Fruit fly (Drosophila melanogaster) whole organism, embryonic: ENCODE data around the gene Arp8.
A peak's percentile ranks its signal among the peaks of the same experiment; 100 is the strongest.

ENCODE experiments used
- BEAF-32 ChIP-seq: fragments of 200-800 bp; sonication (Bioruptor generic); optimal IDR thresholded peaks from 3 replicates; lab custom pipeline; 2017; ENCODE audit warnings: missing biosample characterization, missing genetic modification characterization, mild to moderate bottlenecking, moderate library complexity, missing genetic modification reagents
- CG10543 ChIP-seq: fragments of 200-800 bp; sonication (Bioruptor generic); optimal IDR thresholded peaks from 3 replicates; lab custom pipeline; 2017; ENCODE audit warnings: missing biosample characterization, mild to moderate bottlenecking, missing genetic modification characterization, moderate library complexity
- CG12236 ChIP-seq: fragments of 200-800 bp; sonication (Bioruptor generic); optimal IDR thresholded peaks from 2 replicates; lab custom pipeline; 2016; ENCODE audit warnings: missing biosample characterization, missing genetic modification characterization
- CG13894 ChIP-seq: fragments of 200-800 bp; sonication (Bioruptor generic); optimal IDR thresholded peaks from 3 replicates; lab custom pipeline; 2018; ENCODE audit warnings: missing biosample characterization, mild to moderate bottlenecking, missing genetic modification characterization, moderate library complexity
- CG14050 ChIP-seq: fragments of 200-800 bp; sonication (Bioruptor generic); IDR thresholded peaks from 3 replicates; pipeline ENCODE4 v1.3.6; 2022; ENCODE audit warnings: missing biosample characterization, missing genetic modification characterization
- CG15601 ChIP-seq: fragments of 200-800 bp; sonication (Bioruptor generic); optimal IDR thresholded peaks from 3 replicates; lab custom pipeline; 2019; ENCODE audit warnings: missing biosample characterization, mild to moderate bottlenecking, missing genetic modification characterization, moderate library complexity
- CG1603 ChIP-seq: fragments of 200-800 bp; sonication (Bioruptor generic); optimal IDR thresholded peaks from 2 replicates; lab custom pipeline; 2019; ENCODE audit warnings: missing biosample characterization, mild to moderate bottlenecking, missing genetic modification characterization, moderate library complexity
- CG17359 ChIP-seq: fragments of 200-800 bp; sonication (Bioruptor generic); optimal IDR thresholded peaks from 3 replicates; lab custom pipeline; 2018; ENCODE audit warnings: missing biosample characterization, mild to moderate bottlenecking, missing genetic modification characterization, moderate library complexity
- CG1792 ChIP-seq: fragments of 200-800 bp; sonication (Bioruptor generic); optimal IDR thresholded peaks from 2 replicates; lab custom pipeline; 2016; ENCODE audit warnings: missing biosample characterization, missing genetic modification characterization
- CG18599 ChIP-seq: fragments of 200-800 bp; sonication (Bioruptor generic); optimal IDR thresholded peaks from 3 replicates; lab custom pipeline; 2017; ENCODE audit warnings: missing biosample characterization, missing genetic modification characterization, mild to moderate bottlenecking, moderate library complexity, missing genetic modification reagents
- CG18764 ChIP-seq: fragments of 200-800 bp; sonication (Bioruptor generic); optimal IDR thresholded peaks from 3 replicates; lab custom pipeline; 2016; ENCODE audit warnings: missing biosample characterization, missing genetic modification characterization
- CG2120 ChIP-seq: fragments of 200-800 bp; sonication (Bioruptor generic); optimal IDR thresholded peaks from 3 replicates; lab custom pipeline; 2016; ENCODE audit warnings: missing biosample characterization, missing genetic modification characterization
- CG2712 ChIP-seq: fragments of 200-800 bp; optimal IDR thresholded peaks from 3 replicates; lab custom pipeline; 2019; ENCODE audit warnings: missing biosample characterization, mild to moderate bottlenecking, missing genetic modification characterization, moderate library complexity
- CG2889 ChIP-seq: fragments of 200-800 bp; sonication (Bioruptor generic); IDR thresholded peaks from 3 replicates; pipeline ENCODE4 v1.3.6; 2022; ENCODE audit warnings: missing biosample characterization, missing genetic modification characterization
- CG30403 ChIP-seq: fragments of 200-800 bp; sonication (Bioruptor generic); optimal IDR thresholded peaks from 3 replicates; lab custom pipeline; 2016; ENCODE audit warnings: missing biosample characterization, missing genetic modification characterization
- CG31441 ChIP-seq: fragments of 200-800 bp; sonication (Bioruptor generic); IDR thresholded peaks from 2 replicates; pipeline ENCODE4 v1.3.6; 2022; ENCODE audit warnings: missing biosample characterization, missing genetic modification characterization
- CG4404 ChIP-seq: fragments of 200-800 bp; sonication (Bioruptor generic); IDR thresholded peaks from 2 replicates; pipeline ENCODE4 v1.3.6; 2022; ENCODE audit warnings: missing biosample characterization, missing genetic modification characterization
- CG5245 ChIP-seq: fragments of 200-800 bp; sonication (Bioruptor generic); optimal IDR thresholded peaks from 3 replicates; lab custom pipeline; 2016; ENCODE audit warnings: missing biosample characterization, missing genetic modification characterization
- CG6654 ChIP-seq: fragments of 200-800 bp; sonication (Bioruptor generic); optimal IDR thresholded peaks from 2 replicates; lab custom pipeline; 2017; ENCODE audit warnings: missing biosample characterization, mild to moderate bottlenecking, missing genetic modification characterization
- CG7372 ChIP-seq: fragments of 200-800 bp; sonication (Bioruptor generic); IDR thresholded peaks from 2 replicates; pipeline ENCODE4 v1.3.6; 2022; ENCODE audit warnings: missing biosample characterization, missing genetic modification characterization
- CG8478 ChIP-seq: fragments of >200 bp; optimal IDR thresholded peaks from 2 replicates; lab custom pipeline; 2018
- CG8924 ChIP-seq: fragments of 200-800 bp; optimal IDR thresholded peaks from 3 replicates; lab custom pipeline; 2019; ENCODE audit warnings: missing biosample characterization, mild to moderate bottlenecking, missing genetic modification characterization, moderate library complexity
- CG9817 ChIP-seq: fragments of 200-800 bp; sonication (Bioruptor generic); optimal IDR thresholded peaks from 2 replicates; lab custom pipeline; 2018; ENCODE audit warnings: missing biosample characterization, mild to moderate bottlenecking, missing genetic modification characterization, moderate library complexity
- Camta ChIP-seq: fragments of 200-800 bp; sonication (Bioruptor generic); optimal IDR thresholded peaks from 2 replicates; lab custom pipeline; 2016; ENCODE audit warnings: missing biosample characterization, missing genetic modification characterization
- D ChIP-seq, 2 experiments: fragments of 200-800 bp in 1 of 2; fragments of >200 bp in 1 of 2; sonication (Bioruptor generic) in 1 of 2; optimal IDR thresholded peaks; 2 replicates in 1 of 2; 3 replicates in 1 of 2; lab custom pipeline; 2017; ENCODE audit warnings: mild to moderate bottlenecking in 1 of 2, missing biosample characterization in 1 of 2, missing genetic modification characterization in 1 of 2, missing genetic modification reagents in 1 of 2
- D19A ChIP-seq: fragments of 200-800 bp; optimal IDR thresholded peaks from 3 replicates; lab custom pipeline; 2019; ENCODE audit warnings: missing biosample characterization, mild to moderate bottlenecking, missing genetic modification characterization, moderate library complexity
- Doc2 ChIP-seq: fragments of 200-800 bp; sonication (Bioruptor generic); IDR thresholded peaks from 2 replicates; pipeline ENCODE4 v1.3.6; 2022; ENCODE audit warnings: missing biosample characterization, missing genetic modification characterization
- H15 ChIP-seq: fragments of 200-800 bp; sonication (Bioruptor generic); IDR thresholded peaks from 3 replicates; pipeline ENCODE4 v1.3.6; 2022; ENCODE audit warnings: missing biosample characterization, missing genetic modification characterization
- Hmx ChIP-seq: fragments of 200-800 bp; sonication (Bioruptor generic); optimal IDR thresholded peaks from 2 replicates; lab custom pipeline; 2016; ENCODE audit warnings: missing biosample characterization, missing genetic modification characterization
- Hr39 ChIP-seq: fragments of >200 bp; optimal IDR thresholded peaks from 2 replicates; lab custom pipeline; 2017
- Hr78 ChIP-seq, 2 experiments: fragments of 200-800 bp in 1 of 2; fragments of >200 bp in 1 of 2; sonication (Bioruptor generic) in 1 of 2; optimal IDR thresholded peaks; 2 replicates each; lab custom pipeline; 2017 to 2019; ENCODE audit warnings: missing biosample characterization in 2 of 2, missing genetic modification characterization in 2 of 2, mild to moderate bottlenecking in 1 of 2, moderate library complexity in 1 of 2
- Rfx ChIP-seq: fragments of 200-800 bp; sonication (Bioruptor generic); IDR thresholded peaks from 2 replicates; pipeline ENCODE4 v1.3.6; 2022; ENCODE audit warnings: missing biosample characterization, missing genetic modification characterization
- Trl ChIP-seq, 3 experiments: fragments of >200 bp in 2 of 3; fragments of 200-800 bp in 1 of 3; sonication (Bioruptor generic) in 1 of 3; optimal IDR thresholded peaks; 2 replicates in 1 of 3; 3 replicates in 2 of 3; lab custom pipeline; 2016 to 2017; ENCODE audit warnings: missing biosample characterization in 1 of 3, missing genetic modification characterization in 1 of 3
- bsh ChIP-seq, 2 experiments: fragments of 200-800 bp; sonication (Bioruptor generic); optimal IDR thresholded peaks; 2 replicates each; lab custom pipeline; 2017 to 2018; ENCODE audit warnings: mild to moderate bottlenecking in 2 of 2, missing biosample characterization in 2 of 2, missing genetic modification characterization in 2 of 2, moderate library complexity in 1 of 2
- chm ChIP-seq: fragments of 200-800 bp; sonication (Bioruptor generic); IDR thresholded peaks from 2 replicates; pipeline ENCODE4 v1.3.6; 2022; ENCODE audit warnings: missing biosample characterization, missing genetic modification characterization
- croc ChIP-seq: fragments of 200-800 bp; sonication (Bioruptor generic); conservative IDR thresholded peaks from 3 replicates; pipeline ENCODE4 v1.3.6; 2022; ENCODE audit warnings: missing biosample characterization, missing genetic modification characterization
- fd102C ChIP-seq: fragments of 200-800 bp; sonication (Bioruptor generic); optimal IDR thresholded peaks from 2 replicates; lab custom pipeline; 2018; ENCODE audit warnings: missing biosample characterization, mild to moderate bottlenecking, missing genetic modification characterization, moderate library complexity
- fd3F ChIP-seq: fragments of 200-800 bp; sonication (Bioruptor generic); optimal IDR thresholded peaks from 2 replicates; lab custom pipeline; 2018; ENCODE audit warnings: missing biosample characterization, mild to moderate bottlenecking, missing genetic modification characterization, moderate library complexity
- gro ChIP-seq: fragments of 200-800 bp; sonication (Bioruptor generic); optimal IDR thresholded peaks from 2 replicates; lab custom pipeline; 2016; ENCODE audit warnings: missing biosample characterization, missing genetic modification characterization
- mld ChIP-seq: fragments of 200-800 bp; sonication (Bioruptor generic); IDR thresholded peaks from 3 replicates; pipeline ENCODE4 v1.3.6; 2022; ENCODE audit warnings: missing biosample characterization, missing genetic modification characterization; ENCODE audit not compliant: partially characterized antibody
- nau ChIP-seq: fragments of 200-800 bp; sonication (Bioruptor generic); optimal IDR thresholded peaks from 3 replicates; lab custom pipeline; 2017; ENCODE audit warnings: missing biosample characterization, mild to moderate bottlenecking, missing genetic modification characterization, missing genetic modification reagents
- nerfin-2 ChIP-seq: fragments of 200-800 bp; sonication (Bioruptor generic); IDR thresholded peaks from 2 replicates; pipeline ENCODE4 v1.3.6; 2022; ENCODE audit warnings: missing biosample characterization, missing genetic modification characterization; ENCODE audit not compliant: partially characterized antibody
- ro ChIP-seq: fragments of 200-800 bp; sonication (Bioruptor generic); IDR thresholded peaks from 2 replicates; pipeline ENCODE4 v1.3.6; 2022; ENCODE audit warnings: missing biosample characterization, missing genetic modification characterization
- schlank ChIP-seq: fragments of 200-800 bp; sonication (Bioruptor generic); optimal IDR thresholded peaks from 2 replicates; lab custom pipeline; 2018; ENCODE audit warnings: missing biosample characterization, mild to moderate bottlenecking, missing genetic modification characterization
- sens ChIP-seq: fragments of 200-800 bp; sonication (Bioruptor generic); peaks from one replicate; lab custom pipeline; 2016; ENCODE audit warnings: missing biosample characterization, missing genetic modification characterization
- sna ChIP-seq: fragments of 200-800 bp; sonication (Bioruptor generic); IDR thresholded peaks from 2 replicates; pipeline ENCODE4 v1.3.6; 2022; ENCODE audit warnings: missing biosample characterization, missing genetic modification characterization; ENCODE audit not compliant: partially characterized antibody
- ssp ChIP-seq: fragments of 200-800 bp; sonication (Bioruptor generic); IDR thresholded peaks from 2 replicates; pipeline ENCODE4 v1.3.6; 2022; ENCODE audit warnings: missing biosample characterization, missing genetic modification characterization
- sug ChIP-seq: fragments of 200-800 bp; optimal IDR thresholded peaks from 2 replicates; lab custom pipeline; 2019; ENCODE audit warnings: missing biosample characterization, mild to moderate bottlenecking, missing genetic modification characterization, moderate library complexity
- tna ChIP-seq: fragments of 200-800 bp; sonication (Bioruptor generic); IDR thresholded peaks from 2 replicates; pipeline ENCODE4 v1.3.6; 2022; ENCODE audit warnings: missing biosample characterization, missing genetic modification characterization; ENCODE audit not compliant: partially characterized antibody

Gene Arp8

DNA sequence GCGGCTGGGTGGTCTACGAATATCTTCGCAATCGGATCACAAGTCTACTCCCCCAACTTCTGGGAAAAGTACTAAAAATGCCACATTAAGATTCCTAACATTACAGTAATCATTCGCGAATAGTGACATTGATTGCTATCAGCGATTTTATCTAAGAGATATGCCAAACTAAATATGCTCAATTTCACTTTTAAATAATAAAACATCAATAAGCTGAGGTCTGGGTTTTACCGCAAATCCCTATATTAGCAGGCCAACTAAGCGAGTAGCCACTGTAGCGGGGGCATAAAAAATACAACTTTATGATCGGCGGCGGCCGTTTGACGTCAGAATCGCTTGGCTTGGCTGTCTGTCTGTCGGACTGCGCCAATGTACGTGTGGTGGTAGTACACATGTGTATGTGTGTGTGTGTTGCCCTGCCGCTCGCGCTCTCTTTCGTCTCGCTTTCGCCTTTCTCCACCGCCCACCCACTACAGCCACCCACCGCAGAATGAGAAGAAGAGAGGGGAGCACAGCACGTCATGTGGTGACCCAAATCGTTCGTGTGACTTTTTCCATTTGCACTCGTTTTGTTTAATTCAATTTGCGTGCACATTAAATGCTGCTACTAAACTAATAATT is 19.8 kb upstream of the Arp8 start (continued):
- TF ChIP-seq Rfx (GFP tag; lab: Robert Waterston, UW) (peak; percentile 98), Hmx (GFP tag; lab: Kevin White, UChicago) (peak; percentile 85), D (optimal IDR thresholded peaks at IDR 0.05; lab: Kevin White, UChicago) (no peak), D (GFP tag; optimal IDR thresholded peaks at IDR 0.05; lab: Kevin White, UChicago) (peak; percentile 85), CG31441 (peak; percentile 97), CG2120 (GFP tag; lab: Kevin White, UChicago) (peak; percentile 98), gro (GFP tag; lab: Kevin White, UChicago) (peak; percentile 98), Trl (optimal IDR thresholded peaks at IDR 0.05; lab: Kevin White, UChicago) (peak; percentile 22 to 36), Trl (GFP tag; optimal IDR thresholded peaks at IDR 0.05; lab: Kevin White, UChicago) (peak; percentile 95), CG9817 (tag; lab: Kevin White, UChicago) (peak; percentile 98), chm (peak; percentile 90; the same call in 1 of the 2 replicates), CG5245 (peak; percentile 85), CG17359 (tag; lab: Kevin White, UChicago) (peak; percentile 94), H15 (GFP tag; lab: Robert Waterston, UW) (peak; percentile 93), CG14050 (GFP tag; lab: Robert Waterston, UW) (peak; percentile 92), ssp (peak; percentile 86), tna (GFP tag; lab: Robert Waterston, UW) (no peak), nerfin-2 (GFP tag; lab: Robert Waterston, UW) (no peak), CG30403 (GFP tag; lab: Kevin White, UChicago) (peak; percentile 96), CG8924 (tag; lab: Kevin White, UChicago) (peak; percentile 92), mld (no peak), nau (peak; percentile 89), CG13894 (tag; lab: Kevin White, UChicago) (peak; percentile 93), CG2889 (GFP tag; lab: Robert Waterston, UW) (peak; percentile 96), Camta (GFP tag; lab: Kevin White, UChicago) (peak; percentile 92), fd102C (GFP tag; lab: Kevin White, UChicago) (no peak), CG18764 (GFP tag; lab: Kevin White, UChicago) (peak; percentile 74), CG15601 (tag; lab: Kevin White, UChicago) (peak; percentile 92), fd3F (GFP tag; lab: Kevin White, UChicago) (peak; percentile 91), Hr78 (GFP tag; optimal IDR thresholded peaks at IDR 0.05; lab: Kevin White, UChicago) (peak in 1 of 2 experiments; percentile 86), CG4404 (peak; percentile 90), CG2712 (tag; lab: Kevin White, UChicago) (peak; percentile 93), bsh (GFP tag; optimal IDR thresholded peaks at IDR 0.05; lab: Kevin White, UChicago) (peak; percentile 56 to 97), CG7372 (GFP tag; lab: Robert Waterston, UW) (peak; percentile 95), CG8478 (lab: Kevin White, UChicago) (no peak), CG10543 (GFP tag; lab: Kevin White, UChicago) (peak; percentile 96), schlank (peak; percentile 96), CG1792 (GFP tag; lab: Kevin White, UChicago) (peak; percentile 81), Doc2 (GFP tag; lab: Robert Waterston, UW) (peak; percentile 70; the same call in 1 of the 2 replicates), CG1603 (peak; percentile 96), ro (GFP tag; lab: Robert Waterston, UW) (peak; percentile 92), CG18599 (GFP tag; lab: Kevin White, UChicago) (peak; percentile 95), D19A (tag; lab: Kevin White, UChicago) (peak; percentile 82), Hr39 (lab: Kevin White, UChicago) (no peak), CG6654 (GFP tag; lab: Kevin White, UChicago) (peak; percentile 81), CG12236 (GFP tag; lab: Kevin White, UChicago) (peak; percentile 88), BEAF-32 (GFP tag; lab: Kevin White, UChicago) (peak; percentile 11), sens (GFP tag; lab: Kevin White, UChicago) (peak; percentile 99), sna (GFP tag; lab: Robert Waterston, UW) (no peak), sug (tag; lab: Kevin White, UChicago) (peak; percentile 92), croc (peak; percentile 88)
